Worm (Caenorhabditis elegans) whole organism, L4 larva: ENCODE data around the gene gmap-1.

Experiments used
- aly-2 ChIP-seq: sonication (generic microtip); optimal IDR thresholded peaks from 2 replicates; lab custom pipeline; 2018; ENCODE audit warnings: missing biosample characterization, missing genetic modification characterization
- ces-1 ChIP-seq: fragments of 150-350 bp; sonication (generic microtip); optimal IDR thresholded peaks from 4 replicates; lab custom pipeline; 2014; ENCODE audit warnings: missing biosample characterization, missing genetic modification reagents, missing genetic modification characterization
- fkh-10 ChIP-seq: fragments of 150-350 bp; optimal IDR thresholded peaks from 2 replicates; lab custom pipeline; 2014; ENCODE audit warnings: missing biosample characterization, missing genetic modification reagents, missing genetic modification characterization
- fos-1 ChIP-seq: fragments of 150-350 bp; optimal IDR thresholded peaks from 2 replicates; lab custom pipeline; 2014; ENCODE audit warnings: missing biosample characterization, missing genetic modification characterization
- mdl-1 ChIP-seq, 2 experiments: fragments of 150-350 bp in 1 of 2; sonication (generic microtip) in 1 of 2; optimal IDR thresholded peaks; 2 replicates each; lab custom pipeline; 2014 to 2017; ENCODE audit warnings: missing biosample characterization in 2 of 2, missing genetic modification characterization in 2 of 2
- nhr-41 ChIP-seq: fragments of 200-800 bp; sonication (Bioruptor generic); IDR thresholded peaks from 2 replicates; pipeline ENCODE4 v1.3.6; 2022; ENCODE audit warnings: missing genetic modification reagents, missing genetic modification characterization, missing compliant biosample characterization
- nhr-77 ChIP-seq: fragments of 150-350 bp; optimal IDR thresholded peaks from 2 replicates; lab custom pipeline; 2014; ENCODE audit warnings: missing biosample characterization, missing genetic modification characterization
- pqm-1 ChIP-seq: sonication (generic microtip); optimal IDR thresholded peaks from 2 replicates; lab custom pipeline; 2017; ENCODE audit warnings: missing biosample characterization, missing genetic modification characterization
- skn-1 ChIP-seq: fragments of 150-350 bp; optimal IDR thresholded peaks from 2 replicates; lab custom pipeline; 2014; ENCODE audit warnings: missing biosample characterization, missing genetic modification characterization

DNA sequence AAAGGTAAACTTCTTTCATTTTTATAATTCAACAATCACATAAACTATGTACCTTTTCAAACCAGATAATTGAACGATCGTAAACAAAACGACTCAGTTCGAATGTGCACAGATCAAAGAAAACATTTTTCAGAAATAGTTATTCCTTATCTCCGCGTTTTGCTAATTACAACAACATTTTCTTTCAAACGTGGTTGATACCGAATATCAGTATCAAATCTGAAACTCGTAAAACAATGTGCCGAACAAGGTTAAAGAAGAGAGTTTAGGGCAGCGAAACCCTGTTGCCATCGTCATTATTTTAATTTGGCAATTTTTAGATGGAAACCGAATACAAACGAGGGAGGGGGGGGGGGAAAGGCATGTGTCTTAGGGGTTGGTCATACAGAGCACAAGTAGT is 46.6 kb upstream of the gmap-1 start, which contains the start of gene scav-4:
- TF ChIP-seq aly-2 (tag; lab: Kevin White, UChicago) (no peak), ces-1 (GFP tag; lab: Kevin White, UChicago) (no peak), nhr-41 (GFP tag; lab: Robert Waterston, UW) (no peak), pqm-1 (peak; percentile 31), fkh-10 (GFP tag; lab: Kevin White, UChicago) (no peak), fos-1 (no peak), skn-1 (tag; lab: Kevin White, UChicago) (no peak), mdl-1 (tag; optimal IDR thresholded peaks at IDR 0.05; lab: Kevin White, UChicago) (no peak), nhr-77 (tag; lab: Kevin White, UChicago) (no peak)
